Worm (Caenorhabditis elegans): ENCODE results near the gene F11C1.7.

Gene F11C1.7

DNA sequence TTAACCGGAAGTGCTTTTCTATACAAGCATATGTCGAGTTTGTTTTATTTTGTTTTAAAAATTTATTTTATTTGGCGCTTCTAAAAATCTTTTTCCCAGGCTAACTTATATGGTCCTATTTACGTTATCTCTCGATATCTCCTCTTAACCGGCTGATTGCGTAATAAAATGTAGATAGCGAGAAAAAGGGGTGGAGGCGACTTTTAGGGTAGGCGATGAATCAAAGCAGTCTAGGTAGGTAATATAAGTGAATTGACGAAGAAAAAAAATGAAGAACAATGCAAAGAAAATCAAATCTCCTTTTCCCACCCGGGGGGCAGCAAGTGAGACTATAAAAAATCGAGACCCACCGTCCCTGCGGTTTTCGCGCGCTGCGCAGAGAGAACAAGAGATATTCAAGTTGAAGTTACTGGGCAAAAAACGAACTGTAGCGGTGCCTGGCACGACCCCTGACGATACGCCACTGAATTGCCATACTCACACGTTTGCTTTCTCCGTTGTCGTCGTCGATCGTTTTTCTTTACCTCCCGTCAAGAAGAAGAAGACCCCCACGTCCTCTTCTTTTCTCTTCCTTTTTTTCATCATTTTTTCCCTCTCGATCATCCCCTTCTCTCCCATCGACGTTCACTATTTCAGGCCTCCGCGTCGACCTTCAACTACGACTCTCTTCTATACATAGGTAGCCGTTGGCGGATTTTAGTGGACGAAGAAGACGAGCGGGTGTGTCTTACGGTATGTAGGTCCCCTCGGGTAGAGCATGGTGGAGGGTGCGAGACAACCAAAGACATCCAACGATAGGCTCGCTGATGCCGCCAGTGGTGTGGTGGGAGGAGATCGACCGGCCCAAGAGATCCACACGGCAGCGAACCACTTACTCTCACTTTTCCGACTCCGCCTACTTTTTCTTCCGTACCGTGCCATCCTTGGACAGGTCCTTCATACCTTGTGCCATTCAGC lies 19.0 kb downstream of the F11C1.7 start, which contains the start of gene nhr-25 (continued):
- TF ChIP-seq tbx-2 (tag; optimal IDR thresholded peaks at IDR 0.05) (peak; percentile 19), swsn-7 (tag; optimal IDR thresholded peaks at IDR 0.05) (peak; percentile 15), lin-13 (GFP tag; optimal IDR thresholded peaks at IDR 0.05) (no peak), blmp-1 (tag; optimal IDR thresholded peaks at IDR 0.05) (peak; percentile 88), unc-30 (tag; optimal IDR thresholded peaks at IDR 0.05) (no peak), ceh-82 (tag; optimal IDR thresholded peaks at IDR 0.05) (no peak), fkh-8 (tag; optimal IDR thresholded peaks at IDR 0.05) (no peak), hlh-17 (GFP tag; optimal IDR thresholded peaks at IDR 0.05; ENCODE audit: borderline replicate concordance) (no peak), ztf-11 (tag; optimal IDR thresholded peaks at IDR 0.05) (no peak), isw-1 (GFP tag; IDR thresholded peaks at IDR 0.05) (no peak), nhr-11 (tag; optimal IDR thresholded peaks at IDR 0.05) (no peak), mef-2 (tag; optimal IDR thresholded peaks at IDR 0.05) (no peak), lsy-2 (tag; optimal IDR thresholded peaks at IDR 0.05) (peak in 1 of 2 experiments; percentile 13), ceh-88 (GFP tag; IDR thresholded peaks at IDR 0.05) (no peak), nhr-28 (tag; optimal IDR thresholded peaks at IDR 0.05) (no peak), unc-130 (tag; optimal IDR thresholded peaks at IDR 0.05) (no peak), efl-1 (optimal IDR thresholded peaks at IDR 0.05) (no peak), efl-1 (GFP tag; optimal IDR thresholded peaks at IDR 0.05 in 1 of 2) (peak in 1 of 2 experiments; percentile 51), grh-1 (GFP tag; IDR thresholded peaks at IDR 0.05) (peak; percentile 68), tlp-1 (tag; optimal IDR thresholded peaks at IDR 0.05) (no peak), mep-1 (tag; optimal IDR thresholded peaks at IDR 0.05) (no peak)

ce11 chrX:13008895-13009294 lies 19.8 kb downstream of the F11C1.7 start:
- TF ChIP-seq Y116A8C.19 (tag; optimal IDR thresholded peaks at IDR 0.05; ENCODE audit: borderline replicate concordance) (no peak), ceh-63 (GFP tag; optimal IDR thresholded peaks at IDR 0.05) (no peak), C16A3.4 (tag; optimal IDR thresholded peaks at IDR 0.05) (no peak), elt-2 (tag; optimal IDR thresholded peaks at IDR 0.05) (no peak), snu-23 (GFP tag; optimal IDR thresholded peaks at IDR 0.05) (peak; percentile 19), hlh-17 (GFP tag; optimal IDR thresholded peaks at IDR 0.05; ENCODE audit: borderline replicate concordance) (no peak), grh-1 (GFP tag; IDR thresholded peaks at IDR 0.05) (0 out of 2 replicates have a peak, but pooled peaks have one; percentile 31), hpl-2 (GFP tag; optimal IDR thresholded peaks at IDR 0.05) (no peak), nhr-28 (tag; optimal IDR thresholded peaks at IDR 0.05) (no peak), fkh-10 (GFP tag; optimal IDR thresholded peaks at IDR 0.05) (no peak), ceh-90 (tag; optimal IDR thresholded peaks at IDR 0.05) (no peak), fkh-4 (tag; optimal IDR thresholded peaks at IDR 0.05; ENCODE audit: borderline replicate concordance) (no peak), ceh-82 (tag; optimal IDR thresholded peaks at IDR 0.05) (no peak), nhr-85 (tag) (peak; percentile 88), nhr-47 (tag; optimal IDR thresholded peaks at IDR 0.05) (no peak), xbp-1 (tag; optimal IDR thresholded peaks at IDR 0.05) (no peak), mdl-1 (tag; optimal IDR thresholded peaks at IDR 0.05) (no peak), ztf-11 (tag; optimal IDR thresholded peaks at IDR 0.05) (no peak), alr-1 (tag; optimal IDR thresholded peaks at IDR 0.05; ENCODE audit: borderline replicate concordance) (no peak), aly-2 (tag; optimal IDR thresholded peaks at IDR 0.05) (no peak), tlp-1 (tag; optimal IDR thresholded peaks at IDR 0.05) (no peak), nhr-77 (tag; optimal IDR thresholded peaks at IDR 0.05) (no peak), lin-14 (GFP tag; optimal IDR thresholded peaks at IDR 0.05) (peak; percentile 85), nhr-90 (tag; optimal IDR thresholded peaks at IDR 0.05; ENCODE audit: poor library complexity) (no peak), lin-15B (tag; optimal IDR thresholded peaks at IDR 0.05) (no peak), blmp-1 (tag; optimal IDR thresholded peaks at IDR 0.05) (peak; percentile 98), pqm-1 (tag; optimal IDR thresholded peaks at IDR 0.05) (no peak), pax-3 (tag; optimal IDR thresholded peaks at IDR 0.05) (no peak), lsy-2 (tag; optimal IDR thresholded peaks at IDR 0.05) (no peak), elt-3 (tag; optimal IDR thresholded peaks at IDR 0.05) (peak in 3 of 6 experiments; percentile 10 to 62 (median 14)), nhr-19 (GFP tag; conservative IDR thresholded peaks at IDR 0.05) (no peak), efl-1 (optimal IDR thresholded peaks at IDR 0.05) (no peak), efl-1 (GFP tag; optimal IDR thresholded peaks at IDR 0.05 in 1 of 2) (peak in 1 of 2 experiments; percentile 38), lir-3 (tag; optimal IDR thresholded peaks at IDR 0.05; ENCODE audit: poor library complexity) (no peak), C34B4.2 (tag; optimal IDR thresholded peaks at IDR 0.05) (no peak), lin-39 (tag; optimal IDR thresholded peaks at IDR 0.05) (no peak), nhr-20 (tag; optimal IDR thresholded peaks at IDR 0.05) (peak; percentile 46)

Measured in whole organism, L1 larva.